Worm (Caenorhabditis elegans): ENCODE measurements around the gene str-48.

- no peak for TF ChIP-seq pqm-1 (tag; optimal IDR thresholded peaks at IDR 0.05)
- TF ChIP-seq ztf-4 (tag; optimal IDR thresholded peaks at IDR 0.05) = no peak
- TF ChIP-seq jun-1 (tag; optimal IDR thresholded peaks at IDR 0.05) = no peak
- no peak for TF ChIP-seq nhr-237 (tag; optimal IDR thresholded peaks at IDR 0.05)
- no peak for TF ChIP-seq nhr-76 (tag; optimal IDR thresholded peaks at IDR 0.05)
- peak; percentile 90 for TF ChIP-seq pha-4 (tag; optimal IDR thresholded peaks at IDR 0.05)
- no peak for TF ChIP-seq nhr-12 (tag; optimal IDR thresholded peaks at IDR 0.05)
- no peak for TF ChIP-seq fos-1 (tag; optimal IDR thresholded peaks at IDR 0.05)
- no peak for TF ChIP-seq ceh-82 (tag; optimal IDR thresholded peaks at IDR 0.05)
- no peak for TF ChIP-seq nhr-28 (tag; optimal IDR thresholded peaks at IDR 0.05)
- TF ChIP-seq ztf-11 (tag; optimal IDR thresholded peaks at IDR 0.05) = no peak
- TF ChIP-seq snpc-4 (tag; optimal IDR thresholded peaks at IDR 0.05) = peak; percentile 55
- no peak for TF ChIP-seq egl-27 (tag; optimal IDR thresholded peaks at IDR 0.05)
Measured at ce11 chrIV:7147722-7148121, 25.9 kb downstream of the str-48 start.

All from whole organism, L3 larva.